Worm (Caenorhabditis elegans) whole organism, early embryonic: ENCODE measurements around the gene F58E6.5.

Experiments used
- aly-1 ChIP-seq: sonication (generic microtip); optimal IDR thresholded peaks from 2 replicates; lab custom pipeline; 2016; ENCODE audit warnings: missing genetic modification characterization, missing compliant biosample characterization
- ama-1 ChIP-seq: fragments of 150-350 bp; optimal IDR thresholded peaks from 2 replicates; lab custom pipeline; 2014
- flt-1 ChIP-seq: fragments of 200-800 bp; sonication (Bioruptor generic); IDR thresholded peaks from 2 replicates; pipeline ENCODE4 v1.3.6; 2022; ENCODE audit warnings: missing genetic modification characterization, missing compliant biosample characterization
- hmbx-1 ChIP-seq: sonication (generic microtip); optimal IDR thresholded peaks from 2 replicates; lab custom pipeline; 2016; ENCODE audit warnings: mild to moderate bottlenecking, missing genetic modification characterization, missing compliant biosample characterization
- pes-1 ChIP-seq: fragments of 200-800 bp; sonication (Bioruptor generic); IDR thresholded peaks from 2 replicates; pipeline ENCODE4 v1.3.6; 2022; ENCODE audit warnings: missing genetic modification reagents, missing genetic modification characterization, missing compliant biosample characterization
- sea-1 ChIP-seq: fragments of 200-800 bp; sonication (Bioruptor generic); conservative IDR thresholded peaks from 2 replicates; pipeline ENCODE4 v1.3.6; 2022; ENCODE audit warnings: missing genetic modification characterization, missing compliant biosample characterization
- tbx-11 ChIP-seq: fragments of 200-800 bp; sonication (Bioruptor generic); IDR thresholded peaks from 2 replicates; pipeline ENCODE4 v1.3.6; 2022; ENCODE audit warnings: missing genetic modification characterization, missing compliant biosample characterization
- tra-4 ChIP-seq: sonication (generic microtip); optimal IDR thresholded peaks from 2 replicates; lab custom pipeline; 2017; ENCODE audit warnings: missing genetic modification characterization, missing compliant biosample characterization

ce11 chrV:9765622-9766021 lies 11.3 kb upstream of the F58E6.5 start:
- no peak for TF ChIP-seq pes-1
- TF ChIP-seq ama-1 (lab: Kevin White, UChicago) = no peak
- TF ChIP-seq hmbx-1 = no peak
- TF ChIP-seq flt-1 (GFP tag; lab: Robert Waterston, UW) = no peak
- TF ChIP-seq aly-1 (tag; lab: Kevin White, UChicago) = no peak
- no peak for TF ChIP-seq sea-1 (GFP tag; lab: Robert Waterston, UW)
- TF ChIP-seq tra-4 (tag; lab: Kevin White, UChicago) = no peak
- no peak for TF ChIP-seq tbx-11 (GFP tag; lab: Robert Waterston, UW)
